Fruit fly (Drosophila melanogaster): Measurements from ENCODE around the gene Rhau.

Gene Rhau

DNA sequence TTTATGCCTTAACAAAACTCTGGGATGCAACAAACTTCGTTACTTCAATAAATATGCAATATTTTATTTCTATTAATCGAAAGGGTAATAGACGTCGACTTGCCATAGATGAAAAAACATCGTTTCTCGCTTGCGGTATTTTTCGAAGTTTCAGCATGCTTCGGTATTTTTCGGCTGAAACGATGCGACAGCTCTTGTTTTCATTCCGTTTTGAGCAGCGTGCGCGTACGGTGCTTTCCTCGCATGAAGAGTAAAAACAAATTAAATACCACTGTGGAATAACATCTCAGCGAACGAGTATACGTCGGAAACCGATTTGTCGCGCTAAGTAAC is 39.7 kb upstream of the Rhau start, which contains the start of gene CG9328 (continued):
- peak; percentile 51 for TF ChIP-seq CG17359 (tag; optimal IDR thresholded peaks at IDR 0.05)
- peak; percentile 12 for TF ChIP-seq Sry-β (GFP tag; optimal IDR thresholded peaks at IDR 0.05)
- TF ChIP-seq toy (GFP tag; IDR thresholded peaks at IDR 0.05): no peak
- TF ChIP-seq CG9215 (GFP tag; IDR thresholded peaks at IDR 0.05): no peak
- TF ChIP-seq CG18011 (GFP tag; optimal IDR thresholded peaks at IDR 0.05): no peak
- peak; percentile 70; the same call in 1 of the 3 replicates for TF ChIP-seq row (GFP tag; IDR thresholded peaks at IDR 0.05)
- TF ChIP-seq Oli (tag; optimal IDR thresholded peaks at IDR 0.05): no peak
- TF ChIP-seq CG13624 (GFP tag; optimal IDR thresholded peaks at IDR 0.05): no peak
- TF ChIP-seq CkIIα-i1 (GFP tag; IDR thresholded peaks at IDR 0.05): no peak
- TF ChIP-seq CG6254 (GFP tag; optimal IDR thresholded peaks at IDR 0.05): no peak
- TF ChIP-seq bsh (GFP tag; optimal IDR thresholded peaks at IDR 0.05): peak in 1 of 2 experiments; percentile 15
- TF ChIP-seq NC2β (GFP tag; optimal IDR thresholded peaks at IDR 0.05): no peak
- TF ChIP-seq stc (GFP tag; IDR thresholded peaks at IDR 0.05): peak; percentile 62; the same call in 1 of the 2 replicates
- TF ChIP-seq Atf-2 (GFP tag; optimal IDR thresholded peaks at IDR 0.05): no peak
- no peak for TF ChIP-seq CG10147 (GFP tag; optimal IDR thresholded peaks at IDR 0.05)
- TF ChIP-seq br (optimal IDR thresholded peaks at IDR 0.05): no peak
- TF ChIP-seq dati (GFP tag; IDR thresholded peaks at IDR 0.05): no peak
- TF ChIP-seq TFAM (GFP tag; optimal IDR thresholded peaks at IDR 0.05): no peak
- TF ChIP-seq sens (GFP tag): peak; percentile 93
- TF ChIP-seq MESR4 (GFP tag; optimal IDR thresholded peaks at IDR 0.05): peak; percentile 52
- peak; percentile 7 for TF ChIP-seq CG8944 (GFP tag; optimal IDR thresholded peaks at IDR 0.05)
- TF ChIP-seq btn (GFP tag; optimal IDR thresholded peaks at IDR 0.05): no peak
- no peak for TF ChIP-seq CG30431 (GFP tag; optimal IDR thresholded peaks at IDR 0.05)
- TF ChIP-seq CG6791 (GFP tag; IDR thresholded peaks at IDR 0.05; ENCODE audit: partially characterized antibody): peak; percentile 63; the same call in 2 of the 3 replicates
- no peak for TF ChIP-seq tll (GFP tag; optimal IDR thresholded peaks at IDR 0.05)
- TF ChIP-seq H2.0 (GFP tag; IDR thresholded peaks at IDR 0.05): no peak
- TF ChIP-seq Dip3 (GFP tag; optimal IDR thresholded peaks at IDR 0.05): no peak
- TF ChIP-seq CG4730 (GFP tag; IDR thresholded peaks at IDR 0.05): no peak
- no peak for TF ChIP-seq HLH3B (GFP tag; IDR thresholded peaks at IDR 0.05)
- peak; percentile 19 for TF ChIP-seq Myb (GFP tag; optimal IDR thresholded peaks at IDR 0.05)
- no peak for TF ChIP-seq Lim3 (GFP tag; IDR thresholded peaks at IDR 0.05)
- TF ChIP-seq ttk (GFP tag; IDR thresholded peaks at IDR 0.05): no peak
- TF ChIP-seq zen (tag; optimal IDR thresholded peaks at IDR 0.05): no peak
- TF ChIP-seq da (GFP tag; optimal IDR thresholded peaks at IDR 0.05): no peak
- no peak for TF ChIP-seq al (GFP tag; IDR thresholded peaks at IDR 0.05)
- no peak for TF ChIP-seq NC2α (GFP tag; optimal IDR thresholded peaks at IDR 0.05)
- peak; percentile 5 for TF ChIP-seq CG12744 (GFP tag; optimal IDR thresholded peaks at IDR 0.05)
- peak; percentile 47 for TF ChIP-seq CG2875 (GFP tag; optimal IDR thresholded peaks at IDR 0.05)
- no peak for TF ChIP-seq CG17568 (GFP tag; optimal IDR thresholded peaks at IDR 0.05)
- no peak for TF ChIP-seq Neu2 (GFP tag; optimal IDR thresholded peaks at IDR 0.05; ENCODE audit: borderline replicate concordance)
- TF ChIP-seq HLH54F (GFP tag; optimal IDR thresholded peaks at IDR 0.05): peak; percentile 18
- peak; percentile 30 for TF ChIP-seq pfk (GFP tag; optimal IDR thresholded peaks at IDR 0.05)
- no peak for TF ChIP-seq CG6175 (GFP tag; IDR thresholded peaks at IDR 0.05)
- no peak for TF ChIP-seq hb (GFP tag; IDR thresholded peaks at IDR 0.05; ENCODE audit: partially characterized antibody)
- peak; percentile 27 to 47 for TF ChIP-seq dpn (GFP tag; optimal IDR thresholded peaks at IDR 0.05)
- peak; percentile 62; the same call in 1 of the 2 replicates for TF ChIP-seq rib (GFP tag; IDR thresholded peaks at IDR 0.05)
- TF ChIP-seq cad (GFP tag; optimal IDR thresholded peaks at IDR 0.05): no peak
- no peak for TF ChIP-seq wdn (GFP tag; IDR thresholded peaks at IDR 0.05)
- no peak for TF ChIP-seq CG17802 (tag; optimal IDR thresholded peaks at IDR 0.05)
- TF ChIP-seq ind (GFP tag; optimal IDR thresholded peaks at IDR 0.05): peak; percentile 44
- TF ChIP-seq Xbp1 (GFP tag; optimal IDR thresholded peaks at IDR 0.05): peak; percentile 36
- TF ChIP-seq CG2129 (GFP tag; IDR thresholded peaks at IDR 0.05; ENCODE audit: partially characterized antibody): no peak

Data from whole organism, embryonic.